Worm (Caenorhabditis elegans): ENCODE results near the gene lgc-24.

DNA sequence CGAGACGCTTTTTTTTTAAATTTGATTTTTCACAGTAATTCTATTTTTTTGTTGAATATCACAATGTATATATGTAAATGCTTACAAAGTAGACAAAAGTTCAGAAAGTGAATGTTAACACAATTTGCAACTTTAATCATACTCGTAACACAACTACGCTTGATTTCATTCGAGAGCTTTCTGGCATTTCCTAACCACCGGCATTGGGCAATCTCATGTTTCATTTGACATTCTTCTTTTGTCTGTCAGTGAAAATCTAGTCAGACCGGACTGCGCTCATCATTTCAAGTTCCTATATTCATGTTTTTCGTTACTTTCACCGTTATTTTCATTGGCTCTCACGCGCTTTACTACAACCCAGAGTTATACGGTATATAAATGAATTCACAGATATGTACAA, 42.9 kb downstream of the lgc-24 start, which contains the start of gene lgc-14:
- TF ChIP-seq ztf-29 (GFP tag; IDR thresholded peaks at IDR 0.05), result no peak
- TF ChIP-seq klf-2 (GFP tag; conservative IDR thresholded peaks at IDR 0.05), result no peak
- TF ChIP-seq flt-1 (GFP tag; IDR thresholded peaks at IDR 0.05), result no peak
- TF ChIP-seq tab-1 (GFP tag; IDR thresholded peaks at IDR 0.05), result no peak
- TF ChIP-seq ztf-23 (GFP tag; IDR thresholded peaks at IDR 0.05), result no peak
- no peak for TF ChIP-seq med-1 (GFP tag; optimal IDR thresholded peaks at IDR 0.05; ENCODE audit: insufficient read depth)
- no peak for TF ChIP-seq ref-1 (GFP tag; conservative IDR thresholded peaks at IDR 0.05)
- no peak for TF ChIP-seq T22C8.4 (GFP tag; IDR thresholded peaks at IDR 0.05)
